Worm (Caenorhabditis elegans): Measurements from ENCODE around the gene H28G03.3.

Gene H28G03.3

DNA sequence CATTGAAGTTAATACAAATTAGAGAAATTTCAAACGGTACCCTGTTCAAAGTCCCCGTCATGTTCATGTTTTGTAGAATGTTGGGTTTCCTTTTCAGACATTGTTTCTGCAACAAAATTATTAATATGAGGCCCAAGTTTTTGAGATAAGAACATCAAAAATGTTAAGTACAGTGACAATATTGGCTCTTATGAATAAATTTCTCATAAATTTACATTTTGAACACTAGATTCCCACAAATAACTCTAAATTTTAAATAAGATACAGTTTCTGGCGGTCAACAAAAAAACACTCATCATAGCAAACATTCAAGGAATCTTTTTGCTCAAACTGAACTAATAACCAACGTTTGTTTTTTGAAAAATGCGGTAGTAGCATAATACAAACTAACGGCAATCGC lies at the start of gene H28G03.3:
TSS of gene H28G03.3 (minus strand) at position 101 of the 400 bp plus-strand sequence.
- TF ChIP-seq unc-62 (GFP tag; optimal IDR thresholded peaks at IDR 0.05 in 1 of 2): peak in 1 of 2 experiments; percentile 11
- no peak for TF ChIP-seq unc-62 (tag; optimal IDR thresholded peaks at IDR 0.05)
- no peak for TF ChIP-seq nhr-111 (GFP tag; optimal IDR thresholded peaks at IDR 0.05)

DNA sequence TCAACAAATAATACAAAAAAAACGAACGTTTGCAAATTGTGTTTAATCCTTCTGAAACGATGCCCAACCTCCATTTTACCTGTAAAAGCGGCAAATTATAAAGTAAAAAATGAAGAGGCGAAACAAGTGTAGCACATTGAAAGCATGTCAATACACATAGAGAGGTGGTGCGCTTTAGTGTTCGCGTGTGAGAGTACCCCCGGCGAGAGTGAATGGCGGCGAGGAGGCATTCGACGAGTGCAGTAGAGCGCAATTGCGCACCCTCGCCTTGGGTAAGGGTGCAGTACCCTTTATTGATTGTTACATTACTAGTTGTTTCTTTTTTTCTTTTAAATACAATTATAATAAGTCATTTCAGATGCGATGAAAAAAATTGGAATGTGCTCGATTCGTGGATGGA lies 49.0 kb upstream of the H28G03.3 start, which contains the start of gene hst-6:
TSS of gene hst-6 (plus strand) at position 353 of the 400 bp plus-strand sequence.
- peak; percentile 23 for TF ChIP-seq spr-1 (tag; optimal IDR thresholded peaks at IDR 0.05)
- TF ChIP-seq aha-1 (tag): peak; percentile 91
- no peak for TF ChIP-seq ama-1 (optimal IDR thresholded peaks at IDR 0.05)
- 0 out of 2 replicates have a peak, but pooled peaks have one; percentile 18 for TF ChIP-seq ceh-20 (GFP tag; IDR thresholded peaks at IDR 0.05)
- no peak for TF ChIP-seq fkh-10 (GFP tag; optimal IDR thresholded peaks at IDR 0.05)
- TF ChIP-seq vab-7 (GFP tag; IDR thresholded peaks at IDR 0.05): 0 out of 2 replicates have a peak, but pooled peaks have one; percentile 15
- peak; percentile 77 for TF ChIP-seq nhr-28 (tag; optimal IDR thresholded peaks at IDR 0.05)
- TF ChIP-seq mes-2 (tag; optimal IDR thresholded peaks at IDR 0.05; ENCODE audit: poor library complexity, severe bottlenecking): peak; percentile 82
- no peak for TF ChIP-seq unc-39 (tag; optimal IDR thresholded peaks at IDR 0.05)
- TF ChIP-seq zip-2 (tag; optimal IDR thresholded peaks at IDR 0.05): peak; percentile 21
- no peak for TF ChIP-seq duxl-1 (tag; optimal IDR thresholded peaks at IDR 0.05; ENCODE audit: poor library complexity)
- no peak for TF ChIP-seq gei-8 (GFP tag; optimal IDR thresholded peaks at IDR 0.05)
- TF ChIP-seq lin-15B (tag; optimal IDR thresholded peaks at IDR 0.05): no peak
- no peak for TF ChIP-seq skn-1 (tag; optimal IDR thresholded peaks at IDR 0.05)
- TF ChIP-seq lin-13 (GFP tag; optimal IDR thresholded peaks at IDR 0.05): peak; percentile 69
- peak in 1 of 2 experiments; percentile 50 for TF ChIP-seq mdl-1 (tag; optimal IDR thresholded peaks at IDR 0.05)
- 0 out of 4 replicates have a peak, but pooled peaks of 1 of the 2 experiments have one; percentile 45 for TF ChIP-seq madf-5 (GFP tag; IDR thresholded peaks at IDR 0.05)
- TF ChIP-seq php-3 (GFP tag; IDR thresholded peaks at IDR 0.05): no peak
- TF ChIP-seq hmg-1.1 (GFP tag; IDR thresholded peaks at IDR 0.05): peak; percentile 78
- peak; percentile 72 for TF ChIP-seq hlh-11 (tag; optimal IDR thresholded peaks at IDR 0.05)
- no peak for TF ChIP-seq ctbp-1 (GFP tag; IDR thresholded peaks at IDR 0.05)
- 0 out of 2 replicates have a peak, but pooled peaks have one; percentile 42 for TF ChIP-seq tra-1 (GFP tag; IDR thresholded peaks at IDR 0.05)
- no peak for TF ChIP-seq zag-1 (tag; optimal IDR thresholded peaks at IDR 0.05)
- peak; percentile 10 for TF ChIP-seq nhr-77 (tag; optimal IDR thresholded peaks at IDR 0.05)
- TF ChIP-seq ceh-82 (tag; optimal IDR thresholded peaks at IDR 0.05): no peak
- TF ChIP-seq dpl-1 (GFP tag; optimal IDR thresholded peaks at IDR 0.05): peak; percentile 43
- no peak for TF ChIP-seq daf-19 (GFP tag; conservative IDR thresholded peaks at IDR 0.05)
- peak; percentile 22 for TF ChIP-seq ceh-28 (tag; optimal IDR thresholded peaks at IDR 0.05)
- no peak for TF ChIP-seq F26F4.8 (GFP tag; conservative IDR thresholded peaks at IDR 0.05)
- TF ChIP-seq nhr-48 (tag; optimal IDR thresholded peaks at IDR 0.05): no peak
- TF ChIP-seq F37D6.2 (tag; optimal IDR thresholded peaks at IDR 0.05): no peak
- TF ChIP-seq rbr-2 (tag; optimal IDR thresholded peaks at IDR 0.05): peak; percentile 75
- peak; percentile 47 for TF ChIP-seq nhr-102 (tag; optimal IDR thresholded peaks at IDR 0.05)
- TF ChIP-seq egl-27 (tag; optimal IDR thresholded peaks at IDR 0.05): no peak
- TF ChIP-seq unc-130 (GFP tag; optimal IDR thresholded peaks at IDR 0.05): no peak
- no peak for TF ChIP-seq jun-1 (tag; optimal IDR thresholded peaks at IDR 0.05)
- no peak for TF ChIP-seq daf-12 (tag; optimal IDR thresholded peaks at IDR 0.05)
- peak in 1 of 2 experiments; percentile 98 for TF ChIP-seq unc-62 (GFP tag; optimal IDR thresholded peaks at IDR 0.05 in 1 of 2)
- no peak for TF ChIP-seq unc-62 (tag; optimal IDR thresholded peaks at IDR 0.05)
- TF ChIP-seq set-16 (GFP tag; IDR thresholded peaks at IDR 0.05): no peak
- TF ChIP-seq nhr-111 (GFP tag; optimal IDR thresholded peaks at IDR 0.05): no peak
- no peak for TF ChIP-seq attf-4 (tag; optimal IDR thresholded peaks at IDR 0.05)
- peak; percentile 61; the same call in 1 of the 2 replicates for TF ChIP-seq saeg-2 (GFP tag; IDR thresholded peaks at IDR 0.05)
- peak; percentile 53 for TF ChIP-seq hlh-30 (tag; optimal IDR thresholded peaks at IDR 0.05; ENCODE audit: insufficient read depth)
- peak; percentile 63 for TF ChIP-seq dmd-6 (GFP tag; IDR thresholded peaks at IDR 0.05)
- peak; percentile 30 for TF ChIP-seq nhr-6 (tag; optimal IDR thresholded peaks at IDR 0.05)
- TF ChIP-seq T20F7.1 (GFP tag; optimal IDR thresholded peaks at IDR 0.05): peak; percentile 79
- no peak for TF ChIP-seq ceh-62 (tag; optimal IDR thresholded peaks at IDR 0.05)
- TF ChIP-seq fos-1 (tag; optimal IDR thresholded peaks at IDR 0.05): no peak
- TF ChIP-seq lin-29 (GFP tag; IDR thresholded peaks at IDR 0.05): no peak

Data from whole organism, L4 larva.